Fruit fly (Drosophila melanogaster): ENCODE results near the gene CG34169.

DNA sequence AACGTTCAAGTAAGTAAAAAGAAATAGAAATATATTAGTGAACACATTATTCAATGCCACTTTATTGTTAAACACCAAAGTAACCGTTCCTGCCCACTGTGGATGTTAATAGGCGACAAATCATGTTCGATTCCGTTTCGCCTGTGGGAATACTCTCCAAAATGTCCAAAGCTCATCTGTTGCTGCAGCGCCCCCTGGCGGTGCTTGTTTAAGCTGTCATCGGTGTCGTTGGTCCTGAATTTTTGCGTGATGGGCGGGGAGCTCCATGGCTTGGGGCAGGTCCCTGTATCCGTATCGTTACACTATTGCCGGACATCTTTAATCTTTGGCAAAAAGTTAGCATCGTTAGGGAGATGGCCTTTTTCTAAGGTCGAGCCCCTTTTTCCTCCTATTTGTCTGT lies 28.5 kb downstream of the CG34169 start:
- TF ChIP-seq kni (GFP tag; optimal IDR thresholded peaks at IDR 0.05) (no peak), gsb (GFP tag; IDR thresholded peaks at IDR 0.05) (no peak), Stat92E (GFP tag; optimal IDR thresholded peaks at IDR 0.05) (no peak), sc (optimal IDR thresholded peaks at IDR 0.05) (no peak), sc (GFP tag; optimal IDR thresholded peaks at IDR 0.05) (no peak), fru (optimal IDR thresholded peaks at IDR 0.05) (no peak), Oli (tag; optimal IDR thresholded peaks at IDR 0.05) (no peak), CG7963 (GFP tag; IDR thresholded peaks at IDR 0.05; ENCODE audit: partially characterized antibody) (no peak), CG6854 (GFP tag; optimal IDR thresholded peaks at IDR 0.05) (no peak), CG17361 (GFP tag; IDR thresholded peaks at IDR 0.05) (no peak), CG31365 (tag; optimal IDR thresholded peaks at IDR 0.05) (no peak)
